Worm (Caenorhabditis elegans) whole organism, young adult: Measurements from ENCODE around the gene mks-2.

ENCODE experiments used
- ceh-91 ChIP-seq: fragments of 200-800 bp; sonication (Bioruptor generic); IDR thresholded peaks from 2 replicates; pipeline ENCODE4 v1.3.6; 2022; ENCODE audit warnings: missing genetic modification reagents, missing genetic modification characterization, missing compliant biosample characterization
- ets-4 ChIP-seq: fragments of 200-800 bp; sonication (Bioruptor generic); optimal IDR thresholded peaks from 2 replicates; lab custom pipeline; 2018; ENCODE audit warnings: mild to moderate bottlenecking, missing genetic modification characterization, missing compliant biosample characterization
- nhr-179 ChIP-seq: sonication (generic microtip); optimal IDR thresholded peaks from 2 replicates; lab custom pipeline; 2016; ENCODE audit warnings: mild to moderate bottlenecking, missing genetic modification characterization, missing compliant biosample characterization
- snpc-4 ChIP-seq, 5 experiments: fragments of 150-350 bp in 1 of 5; sonication (generic microtip) in 4 of 5; optimal IDR thresholded peaks; 2 replicates each; lab custom pipeline; 2014 to 2018; ENCODE audit warnings: missing genetic modification characterization in 5 of 5, missing biosample characterization in 3 of 5, antibody characterized with exemption in 2 of 5, mild to moderate bottlenecking in 2 of 5, missing compliant biosample characterization in 2 of 5, missing genotype in 2 of 5, moderate library complexity in 2 of 5, missing genetic modification reagents in 1 of 5
- unc-62 ChIP-seq: fragments of 150-350 bp; optimal IDR thresholded peaks from 2 replicates; lab custom pipeline; 2014; ENCODE audit warnings: missing biosample characterization, missing genetic modification reagents, missing genetic modification characterization
- ztf-26 ChIP-seq: sonication (generic microtip); optimal IDR thresholded peaks from 2 replicates; lab custom pipeline; 2017; ENCODE audit warnings: missing genetic modification characterization, missing compliant biosample characterization

DNA sequence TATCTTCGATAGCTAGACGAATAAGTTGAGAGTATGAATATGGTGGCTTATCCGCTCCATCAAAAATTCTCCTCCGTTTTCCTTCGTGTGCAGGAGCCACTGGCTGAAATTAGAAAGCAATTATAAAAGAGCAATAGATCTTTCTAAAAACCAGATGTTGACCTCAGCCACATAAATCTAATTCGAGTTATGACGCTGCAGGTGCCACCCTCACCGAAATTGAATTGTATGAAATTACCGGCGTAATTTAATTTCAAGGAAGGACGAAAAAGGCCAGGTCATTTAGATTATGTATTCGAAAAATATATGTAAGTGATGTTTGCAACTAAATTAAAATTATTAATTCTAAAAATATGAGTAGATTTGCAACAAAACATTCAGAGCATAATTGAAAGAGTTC lies 28.5 kb downstream of the mks-2 start:
- no peak for TF ChIP-seq ceh-91 (GFP tag; lab: Robert Waterston, UW)
- no peak for TF ChIP-seq unc-62 (GFP tag; lab: Kevin White, UChicago)
- no peak for TF ChIP-seq ets-4
- no peak for TF ChIP-seq ztf-26 (tag; lab: Kevin White, UChicago)
- no peak for TF ChIP-seq snpc-4 (GFP tag; optimal IDR thresholded peaks at IDR 0.05; lab: Kevin White, UChicago)
- TF ChIP-seq snpc-4 (tag; optimal IDR thresholded peaks at IDR 0.05; lab: Kevin White, UChicago): no peak
- no peak for TF ChIP-seq nhr-179
